Fruit fly (Drosophila melanogaster) Kc167 (cell line): Measurements from ENCODE around the gene cic.

Experiments used
- Myc ChIP-seq: fragments of >200 bp; optimal IDR thresholded peaks from 2 replicates; lab custom pipeline; 2017; ENCODE audit warnings: missing external identifiers
- Sin3A ChIP-seq: fragments of >200 bp; optimal IDR thresholded peaks from 2 replicates; lab custom pipeline; 2018; ENCODE audit warnings: missing external identifiers
- h ChIP-seq: fragments of >200 bp; optimal IDR thresholded peaks from 3 replicates; lab custom pipeline; 2018; ENCODE audit warnings: missing external identifiers
- insv ChIP-seq: fragments of >200 bp; optimal IDR thresholded peaks from 3 replicates; lab custom pipeline; 2018; ENCODE audit warnings: missing external identifiers
- psq ChIP-seq: fragments of >200 bp; optimal IDR thresholded peaks from 2 replicates; lab custom pipeline; 2017; ENCODE audit warnings: missing external identifiers
- ttk ChIP-seq: sonication (Bioruptor generic); optimal IDR thresholded peaks from 2 replicates; lab custom pipeline; 2017; ENCODE audit warnings: missing external identifiers

cic gene

dm6 chr3R:20258799-20259405 lies 6.3 kb downstream of the cic start:
- TF ChIP-seq psq (lab: Kevin White, UChicago) (no peak), Myc (lab: Kevin White, UChicago) (no peak), Sin3A (no peak), insv (no peak), ttk (lab: Kevin White, UChicago) (no peak), h (no peak)

DNA sequence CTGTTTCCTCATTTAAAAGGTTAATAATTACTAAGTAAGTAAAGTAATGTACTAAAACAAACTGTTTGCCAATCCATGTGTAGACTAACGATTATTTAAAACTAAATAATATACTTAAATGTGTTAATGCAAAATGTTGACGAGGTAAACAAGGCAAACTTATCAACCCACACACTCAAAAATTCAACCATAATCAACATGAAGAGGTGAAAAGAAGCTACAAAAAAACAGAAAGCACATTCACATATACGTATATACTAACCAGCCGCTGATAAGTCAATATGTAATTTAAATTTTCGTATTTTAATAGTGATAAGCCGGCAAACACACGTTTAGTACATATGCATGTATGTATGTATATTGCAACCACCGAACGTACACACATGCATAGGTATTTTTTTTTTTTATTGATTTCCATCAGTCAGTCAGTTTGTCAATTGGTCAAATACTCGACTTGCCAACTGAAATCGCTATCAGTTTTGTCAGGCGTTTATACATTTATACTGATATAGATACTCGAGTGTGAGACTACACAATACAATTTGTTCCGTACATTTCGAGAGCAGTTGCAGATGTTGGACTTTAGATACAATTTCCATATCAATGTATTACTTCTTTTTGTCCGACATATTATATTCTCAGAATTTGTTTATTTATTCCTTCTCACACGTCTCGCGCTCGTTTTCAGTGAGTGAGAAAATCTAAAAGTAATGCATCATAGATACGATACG lies 7.0 kb downstream of the cic start:
- no peak for TF ChIP-seq h
- no peak for TF ChIP-seq psq (lab: Kevin White, UChicago)
- no peak for TF ChIP-seq ttk (lab: Kevin White, UChicago)

dm6 chr3R:20260382-20260781 lies 7.8 kb downstream of the cic start:
- no peak for TF ChIP-seq Myc (lab: Kevin White, UChicago)
- TF ChIP-seq ttk (lab: Kevin White, UChicago) = no peak
- TF ChIP-seq psq (lab: Kevin White, UChicago) = no peak
- no peak for TF ChIP-seq insv
- TF ChIP-seq h = no peak
- TF ChIP-seq Sin3A = no peak

DNA sequence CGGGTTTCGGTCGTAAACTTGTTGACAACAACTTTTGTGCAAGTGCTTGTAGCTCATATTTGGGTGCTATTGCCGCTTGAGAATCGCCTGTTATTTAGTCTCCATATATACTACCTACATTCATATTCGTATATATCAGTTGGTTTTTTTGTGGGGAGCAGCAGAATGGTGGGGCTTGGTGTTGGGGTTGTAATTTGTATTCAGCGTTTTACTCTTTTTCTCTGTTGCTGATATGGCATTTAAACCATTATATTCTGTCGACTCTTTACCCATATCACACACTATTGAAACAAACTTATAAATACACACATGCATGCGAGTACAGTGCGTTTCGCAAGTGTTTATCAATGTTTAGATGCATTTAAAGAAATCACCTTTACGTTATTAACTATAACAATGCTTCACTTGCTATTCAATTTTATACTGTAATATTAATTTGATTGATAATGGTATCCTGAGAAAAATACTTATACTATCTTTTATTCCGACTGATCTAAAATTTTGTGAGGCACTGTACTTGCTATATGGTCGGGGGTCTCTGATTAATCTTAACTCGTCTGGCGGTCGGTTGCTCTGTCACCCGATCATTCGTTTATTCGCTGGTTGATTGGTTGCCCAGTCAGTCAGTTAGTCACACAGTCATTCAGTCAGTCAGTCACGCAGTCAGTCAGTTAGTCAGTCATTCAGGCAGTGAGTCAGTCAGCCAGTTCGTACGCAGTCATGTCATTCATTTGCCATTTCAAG lies 8.8 kb downstream of the cic start:
- no peak for TF ChIP-seq h
- no peak for TF ChIP-seq ttk (lab: Kevin White, UChicago)
- TF ChIP-seq psq (lab: Kevin White, UChicago) = no peak
- TF ChIP-seq Sin3A = no peak

dm6 chr3R:20261969-20262334 lies 9.4 kb downstream of the cic start:
- TF ChIP-seq Sin3A (no peak), Myc (lab: Kevin White, UChicago) (no peak), ttk (lab: Kevin White, UChicago) (no peak), insv (no peak), h (no peak), psq (lab: Kevin White, UChicago) (no peak)

- no peak for TF ChIP-seq h
- TF ChIP-seq Sin3A = no peak
- TF ChIP-seq insv = no peak
- TF ChIP-seq Myc (lab: Kevin White, UChicago) = no peak
- TF ChIP-seq psq (lab: Kevin White, UChicago) = no peak
- TF ChIP-seq ttk (lab: Kevin White, UChicago) = no peak
These were observed 10.5 kb downstream of the cic start for dm6 chr3R:20262927-20263644.

dm6 chr3R:20263793-20264483 lies 11.4 kb downstream of the cic start:
- no peak for TF ChIP-seq ttk (lab: Kevin White, UChicago)
- TF ChIP-seq insv = no peak
- no peak for TF ChIP-seq Sin3A
- TF ChIP-seq h = no peak
- TF ChIP-seq Myc (lab: Kevin White, UChicago) = no peak
- TF ChIP-seq psq (lab: Kevin White, UChicago) = no peak

dm6 chr3R:20264770-20265169 lies 12.2 kb downstream of the cic start:
- TF ChIP-seq Sin3A = no peak
- TF ChIP-seq Myc (lab: Kevin White, UChicago) = no peak
- no peak for TF ChIP-seq h
- no peak for TF ChIP-seq psq (lab: Kevin White, UChicago)
- no peak for TF ChIP-seq ttk (lab: Kevin White, UChicago)

DNA sequence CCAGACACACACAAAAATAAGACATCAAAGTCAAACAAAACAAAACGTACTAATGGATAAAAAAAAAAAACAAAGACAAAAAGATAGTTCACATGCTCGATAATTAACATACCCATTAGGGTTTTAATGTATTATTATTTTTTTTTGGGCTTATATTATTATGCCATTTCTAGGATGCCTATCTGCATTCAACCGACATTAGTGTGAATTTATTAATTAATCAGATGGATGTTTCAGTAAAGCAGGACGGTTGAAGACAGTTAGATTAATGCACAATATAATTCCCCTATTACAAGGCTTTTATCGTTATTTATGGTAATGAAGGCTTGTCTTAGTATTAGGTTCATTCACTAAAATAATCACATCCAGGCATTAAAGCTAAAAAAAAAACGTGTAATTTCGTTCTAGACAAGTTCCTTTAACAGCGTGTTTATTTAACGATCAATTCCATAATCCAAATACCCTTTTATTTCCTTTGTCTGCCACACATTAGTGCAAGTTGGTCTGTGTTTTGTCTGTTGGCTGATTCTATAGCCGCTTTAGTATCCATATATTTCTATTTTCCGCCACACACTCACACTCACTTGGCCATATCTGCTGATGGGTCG lies 12.8 kb downstream of the cic start:
- no peak for TF ChIP-seq Sin3A
- no peak for TF ChIP-seq insv
- TF ChIP-seq Myc (lab: Kevin White, UChicago) = no peak
- no peak for TF ChIP-seq psq (lab: Kevin White, UChicago)
- TF ChIP-seq h = no peak
- no peak for TF ChIP-seq ttk (lab: Kevin White, UChicago)

- TF ChIP-seq ttk (lab: Kevin White, UChicago) (no peak), h (no peak), psq (lab: Kevin White, UChicago) (no peak), Sin3A (no peak), Myc (lab: Kevin White, UChicago) (no peak), insv (no peak)
These were observed 13.4 kb downstream of the cic start for dm6 chr3R:20265969-20266368.

dm6 chr3R:20273568-20273967 lies 21.0 kb downstream of the cic start:
- TF ChIP-seq insv (no peak), h (no peak), Sin3A (no peak), Myc (lab: Kevin White, UChicago) (no peak), psq (lab: Kevin White, UChicago) (no peak), ttk (lab: Kevin White, UChicago) (no peak)
